Fruit fly (Drosophila melanogaster) whole organism, embryonic: ENCODE measurements around the gene CCT3.

Experiments
- Antp ChIP-seq: fragments of 200-800 bp; sonication (Bioruptor generic); optimal IDR thresholded peaks from 3 replicates; lab custom pipeline; 2016; ENCODE audit warnings: missing biosample characterization, missing genetic modification characterization
- B-H2 ChIP-seq: fragments of 200-800 bp; sonication (Bioruptor generic); optimal IDR thresholded peaks from 2 replicates; lab custom pipeline; 2018; ENCODE audit warnings: missing biosample characterization, mild to moderate bottlenecking, missing genetic modification characterization
- CG10209 ChIP-seq: fragments of 200-800 bp; sonication (Bioruptor generic); optimal IDR thresholded peaks from 3 replicates; lab custom pipeline; 2017; ENCODE audit warnings: missing biosample characterization, mild to moderate bottlenecking, missing genetic modification characterization, missing genetic modification reagents
- CG10462 ChIP-seq: fragments of 200-800 bp; sonication (Bioruptor generic); optimal IDR thresholded peaks from 2 replicates; lab custom pipeline; 2016; ENCODE audit warnings: missing biosample characterization, missing genetic modification characterization
- CG10565 ChIP-seq: fragments of 200-800 bp; sonication (Bioruptor generic); optimal IDR thresholded peaks from 3 replicates; lab custom pipeline; 2016; ENCODE audit warnings: missing biosample characterization, mild to moderate bottlenecking, missing genetic modification characterization
- CG11456 ChIP-seq: fragments of 200-800 bp; sonication (Bioruptor generic); IDR thresholded peaks from 3 replicates; pipeline ENCODE4 v1.3.6; 2022; ENCODE audit warnings: missing biosample characterization, missing genetic modification characterization
- CG11504 ChIP-seq: fragments of 200-800 bp; sonication (Bioruptor generic); optimal IDR thresholded peaks from 3 replicates; lab custom pipeline; 2019; ENCODE audit warnings: missing biosample characterization, mild to moderate bottlenecking, missing genetic modification characterization, moderate library complexity
- CG13123 ChIP-seq: fragments of 200-800 bp; sonication (Bioruptor generic); optimal IDR thresholded peaks from 2 replicates; lab custom pipeline; 2016; ENCODE audit warnings: missing biosample characterization, missing genetic modification characterization
- CG14860 ChIP-seq: fragments of 200-800 bp; sonication (Bioruptor generic); IDR thresholded peaks from 3 replicates; pipeline ENCODE4 v1.3.6; 2022; ENCODE audit warnings: missing biosample characterization, missing genetic modification characterization; ENCODE audit not compliant: partially characterized antibody
- CG16813 ChIP-seq: fragments of 200-800 bp; sonication (Bioruptor generic); IDR thresholded peaks from 3 replicates; pipeline ENCODE4 v1.3.6; 2022; ENCODE audit warnings: missing biosample characterization, missing genetic modification characterization; ENCODE audit not compliant: partially characterized antibody
- CG16863 ChIP-seq: fragments of 200-800 bp; sonication (Bioruptor generic); optimal IDR thresholded peaks from 3 replicates; lab custom pipeline; 2016; ENCODE audit warnings: missing biosample characterization, missing genetic modification characterization
- CG17361 ChIP-seq: fragments of 200-800 bp; sonication (Bioruptor generic); IDR thresholded peaks from 3 replicates; pipeline ENCODE4 v1.3.6; 2022; ENCODE audit warnings: missing biosample characterization, missing genetic modification characterization
- CG17802 ChIP-seq: fragments of 200-800 bp; sonication (Bioruptor generic); optimal IDR thresholded peaks from 2 replicates; lab custom pipeline; 2018; ENCODE audit warnings: missing biosample characterization, mild to moderate bottlenecking, missing genetic modification characterization, moderate library complexity
- CG31224 ChIP-seq: fragments of 200-800 bp; sonication (Bioruptor generic); IDR thresholded peaks from 2 replicates; pipeline ENCODE4 v1.3.6; 2022; ENCODE audit warnings: missing biosample characterization, missing genetic modification characterization
- CG32532 ChIP-seq: fragments of 200-800 bp; sonication (Bioruptor generic); IDR thresholded peaks from 2 replicates; pipeline ENCODE4 v1.3.6; 2022; ENCODE audit warnings: missing biosample characterization, missing genetic modification characterization
- CG32772 ChIP-seq: fragments of 200-800 bp; sonication (Bioruptor generic); IDR thresholded peaks from 2 replicates; pipeline ENCODE4 v1.3.6; 2022; ENCODE audit warnings: missing biosample characterization, missing genetic modification characterization
- CG4617 ChIP-seq: fragments of 200-800 bp; sonication (Bioruptor generic); optimal IDR thresholded peaks from 3 replicates; lab custom pipeline; 2016; ENCODE audit warnings: missing biosample characterization, missing genetic modification characterization, borderline replicate concordance
- CG5245 ChIP-seq: fragments of 200-800 bp; sonication (Bioruptor generic); optimal IDR thresholded peaks from 3 replicates; lab custom pipeline; 2016; ENCODE audit warnings: missing biosample characterization, missing genetic modification characterization
- CG6175 ChIP-seq: fragments of 200-800 bp; sonication (Bioruptor generic); IDR thresholded peaks from 3 replicates; pipeline ENCODE4 v1.3.6; 2022; ENCODE audit warnings: missing biosample characterization, missing genetic modification characterization
- CG6854 ChIP-seq: fragments of 200-800 bp; sonication (Bioruptor generic); optimal IDR thresholded peaks from 3 replicates; lab custom pipeline; 2017; ENCODE audit warnings: missing biosample characterization, mild to moderate bottlenecking, missing genetic modification characterization
- CG7745 ChIP-seq: fragments of 200-800 bp; sonication (Bioruptor generic); optimal IDR thresholded peaks from 2 replicates; lab custom pipeline; 2018; ENCODE audit warnings: missing biosample characterization, mild to moderate bottlenecking, missing genetic modification characterization, moderate library complexity
- CG7987 ChIP-seq: fragments of 200-800 bp; sonication (Bioruptor generic); optimal IDR thresholded peaks from 2 replicates; lab custom pipeline; 2018; ENCODE audit warnings: missing biosample characterization, mild to moderate bottlenecking, missing genetic modification characterization, moderate library complexity
- CG9215 ChIP-seq: fragments of 200-800 bp; sonication (Bioruptor generic); IDR thresholded peaks from 2 replicates; pipeline ENCODE4 v1.3.6; 2022; ENCODE audit warnings: missing biosample characterization, missing genetic modification characterization
- CG9817 ChIP-seq: fragments of 200-800 bp; sonication (Bioruptor generic); optimal IDR thresholded peaks from 2 replicates; lab custom pipeline; 2018; ENCODE audit warnings: missing biosample characterization, mild to moderate bottlenecking, missing genetic modification characterization, moderate library complexity
- Doc2 ChIP-seq: fragments of 200-800 bp; sonication (Bioruptor generic); IDR thresholded peaks from 2 replicates; pipeline ENCODE4 v1.3.6; 2022; ENCODE audit warnings: missing biosample characterization, missing genetic modification characterization
- HLH3B ChIP-seq: fragments of 200-800 bp; sonication (Bioruptor generic); IDR thresholded peaks from 2 replicates; pipeline ENCODE4 v1.3.6; 2022; ENCODE audit warnings: missing biosample characterization, missing genetic modification characterization
- HLH4C ChIP-seq: fragments of 200-800 bp; sonication (Bioruptor generic); IDR thresholded peaks from 3 replicates; pipeline ENCODE4 v1.3.6; 2022; ENCODE audit warnings: missing biosample characterization, missing genetic modification characterization; ENCODE audit not compliant: partially characterized antibody
- HLH54F ChIP-seq: fragments of 200-800 bp; sonication (Bioruptor generic); optimal IDR thresholded peaks from 3 replicates; lab custom pipeline; 2016; ENCODE audit warnings: missing biosample characterization, missing genetic modification characterization
- Hand ChIP-seq: fragments of 200-800 bp; sonication (Bioruptor generic); optimal IDR thresholded peaks from 2 replicates; lab custom pipeline; 2017; ENCODE audit warnings: mild to moderate bottlenecking, missing biosample characterization, missing genetic modification reagents, missing genetic modification characterization
- HmgD ChIP-seq: fragments of 200-800 bp; sonication (Bioruptor generic); optimal IDR thresholded peaks from 3 replicates; lab custom pipeline; 2016; ENCODE audit warnings: missing biosample characterization, missing genetic modification characterization
- Lhr ChIP-seq: fragments of 200-800 bp; sonication (Bioruptor generic); optimal IDR thresholded peaks from 3 replicates; lab custom pipeline; 2017; ENCODE audit warnings: mild to moderate bottlenecking, missing biosample characterization, missing genetic modification reagents, missing genetic modification characterization
- Mad ChIP-seq: fragments of 200-800 bp; sonication (Bioruptor generic); optimal IDR thresholded peaks from 2 replicates; lab custom pipeline; 2016; ENCODE audit warnings: missing biosample characterization, missing genetic modification characterization
- Poxn ChIP-seq: fragments of 200-800 bp; sonication (Bioruptor generic); IDR thresholded peaks from 2 replicates; pipeline ENCODE4 v1.3.6; 2022; ENCODE audit warnings: missing biosample characterization, missing genetic modification characterization
- Vsx1 ChIP-seq: fragments of 200-800 bp; sonication (Bioruptor generic); optimal IDR thresholded peaks from 2 replicates; lab custom pipeline; 2017; ENCODE audit warnings: missing biosample characterization, mild to moderate bottlenecking, missing genetic modification characterization, missing genetic modification reagents
- disco-r ChIP-seq: fragments of 200-800 bp; sonication (Bioruptor generic); optimal IDR thresholded peaks from 2 replicates; lab custom pipeline; 2016; ENCODE audit warnings: missing biosample characterization, missing genetic modification characterization
- ewg ChIP-seq: fragments of 200-800 bp; sonication (Bioruptor generic); optimal IDR thresholded peaks from 3 replicates; lab custom pipeline; 2017; ENCODE audit warnings: mild to moderate bottlenecking, missing biosample characterization, missing genetic modification reagents, missing genetic modification characterization
- fd102C ChIP-seq: fragments of 200-800 bp; sonication (Bioruptor generic); optimal IDR thresholded peaks from 2 replicates; lab custom pipeline; 2018; ENCODE audit warnings: missing biosample characterization, mild to moderate bottlenecking, missing genetic modification characterization, moderate library complexity
- gsb-n ChIP-seq: fragments of 200-800 bp; sonication (Bioruptor generic); optimal IDR thresholded peaks from 3 replicates; lab custom pipeline; 2018; ENCODE audit warnings: missing biosample characterization, mild to moderate bottlenecking, missing genetic modification characterization
- knrl ChIP-seq: fragments of 200-800 bp; sonication (Bioruptor generic); IDR thresholded peaks from 3 replicates; pipeline ENCODE4 v1.3.6; 2022; ENCODE audit warnings: missing biosample characterization, missing genetic modification characterization; ENCODE audit not compliant: partially characterized antibody
- lola ChIP-seq, 3 experiments: fragments of >200 bp in 2 of 3; fragments of 200-800 bp in 1 of 3; sonication (Bioruptor generic) in 1 of 3; optimal IDR thresholded peaks; 2 replicates each; lab custom pipeline; 2017 to 2019; ENCODE audit warnings: missing biosample characterization in 3 of 3, missing genetic modification characterization in 3 of 3, mild to moderate bottlenecking in 1 of 3, moderate library complexity in 1 of 3
- pan ChIP-seq, 4 experiments: fragments of >200 bp in 3 of 4; fragments of 200-800 bp in 1 of 4; sonication (Bioruptor generic) in 1 of 4; optimal IDR thresholded peaks in 3 of 4; IDR thresholded peaks in 1 of 4; 2 replicates each; pipeline versions ENCODE4 v1.3.6 to Lab custom; 2017 to 2022; ENCODE audit warnings: missing biosample characterization in 2 of 4, missing genetic modification characterization in 2 of 4, mixed read lengths in 1 of 4
- pfk ChIP-seq: fragments of 200-800 bp; sonication (Bioruptor generic); optimal IDR thresholded peaks from 2 replicates; lab custom pipeline; 2018; ENCODE audit warnings: missing biosample characterization, mild to moderate bottlenecking, missing genetic modification characterization, moderate library complexity
- prd ChIP-seq, 3 experiments: fragments of >200 bp in 2 of 3; fragments of 200-800 bp in 1 of 3; sonication (Bioruptor generic) in 1 of 3; optimal IDR thresholded peaks in 2 of 3; IDR thresholded peaks in 1 of 3; 2 replicates in 2 of 3; 3 replicates in 1 of 3; pipeline versions ENCODE4 v1.3.6 to Lab custom; 2017 to 2022; ENCODE audit warnings: missing biosample characterization in 1 of 3, missing genetic modification characterization in 1 of 3
- repo ChIP-seq: fragments of 200-800 bp; sonication (Bioruptor generic); optimal IDR thresholded peaks from 2 replicates; lab custom pipeline; 2016; ENCODE audit warnings: missing biosample characterization, missing genetic modification characterization
- shn ChIP-seq: fragments of 200-800 bp; sonication (Bioruptor generic); optimal IDR thresholded peaks from 3 replicates; lab custom pipeline; 2016; ENCODE audit warnings: missing biosample characterization, missing genetic modification characterization
- stwl ChIP-seq: fragments of 200-800 bp; sonication (Bioruptor generic); optimal IDR thresholded peaks from 3 replicates; lab custom pipeline; 2018; ENCODE audit warnings: missing biosample characterization, mild to moderate bottlenecking, missing genetic modification characterization, moderate library complexity
- tna ChIP-seq: fragments of 200-800 bp; sonication (Bioruptor generic); IDR thresholded peaks from 2 replicates; pipeline ENCODE4 v1.3.6; 2022; ENCODE audit warnings: missing biosample characterization, missing genetic modification characterization; ENCODE audit not compliant: partially characterized antibody
- unpg ChIP-seq: fragments of 200-800 bp; sonication (Bioruptor generic); optimal IDR thresholded peaks from 3 replicates; lab custom pipeline; 2018; ENCODE audit warnings: missing biosample characterization, mild to moderate bottlenecking, missing genetic modification characterization, moderate library complexity
- zen2 ChIP-seq: fragments of 200-800 bp; sonication (Bioruptor generic); IDR thresholded peaks from 3 replicates; pipeline ENCODE4 v1.3.6; 2022; ENCODE audit warnings: missing biosample characterization, missing genetic modification characterization; ENCODE audit not compliant: partially characterized antibody

CCT3 gene

dm6 chr3R:16650950-16651349, 3.5 kb downstream of the CCT3 start, which contains the start of gene Mettl4 (continued):
- no peak for TF ChIP-seq CG4617 (GFP tag; lab: Kevin White, UChicago)
- no peak for TF ChIP-seq prd (optimal IDR thresholded peaks at IDR 0.05; lab: Kevin White, UChicago)
- no peak for TF ChIP-seq prd (GFP tag; IDR thresholded peaks at IDR 0.05; lab: Robert Waterston, UW)
- TF ChIP-seq Lhr (GFP tag; lab: Kevin White, UChicago), result no peak
- TF ChIP-seq stwl (tag; lab: Kevin White, UChicago), result peak; percentile 84
- no peak for TF ChIP-seq Mad (GFP tag; lab: Kevin White, UChicago)
- TF ChIP-seq Doc2 (GFP tag; lab: Robert Waterston, UW), result no peak
- TF ChIP-seq CG9215 (GFP tag; lab: Robert Waterston, UW), result no peak
- no peak for TF ChIP-seq CG32772
- TF ChIP-seq CG6854 (GFP tag; lab: Kevin White, UChicago), result no peak
- no peak for TF ChIP-seq CG7745 (tag; lab: Kevin White, UChicago)
- TF ChIP-seq CG10565 (GFP tag; lab: Kevin White, UChicago), result no peak
- TF ChIP-seq B-H2, result no peak
- no peak for TF ChIP-seq CG32532
- no peak for TF ChIP-seq fd102C (GFP tag; lab: Kevin White, UChicago)
- no peak for TF ChIP-seq pan (optimal IDR thresholded peaks at IDR 0.05; lab: Kevin White, UChicago)
- no peak for TF ChIP-seq pan (GFP tag; optimal IDR thresholded peaks at IDR 0.05 in 1 of 2, IDR thresholded peaks at IDR 0.05 in 1 of 2)
- TF ChIP-seq CG9817 (tag; lab: Kevin White, UChicago), result no peak
- no peak for TF ChIP-seq CG11456 (GFP tag; lab: Robert Waterston, UW)
- no peak for TF ChIP-seq HLH54F (GFP tag; lab: Kevin White, UChicago)
- no peak for TF ChIP-seq CG7987
- no peak for TF ChIP-seq CG11504 (tag; lab: Kevin White, UChicago)
- no peak for TF ChIP-seq CG17361 (GFP tag; lab: Robert Waterston, UW)
- TF ChIP-seq CG10462 (GFP tag; lab: Kevin White, UChicago), result no peak
- peak; percentile 51; the same call in 1 of the 3 replicates for TF ChIP-seq CG14860 (GFP tag; lab: Robert Waterston, UW)
- no peak for TF ChIP-seq HLH3B (GFP tag; lab: Robert Waterston, UW)
- no peak for TF ChIP-seq Poxn (GFP tag; lab: Robert Waterston, UW)
- peak; percentile 74 for TF ChIP-seq HLH4C (GFP tag; lab: Robert Waterston, UW)
- no peak for TF ChIP-seq ewg (GFP tag; lab: Kevin White, UChicago)
- no peak for TF ChIP-seq CG6175
- no peak for TF ChIP-seq lola (GFP tag; optimal IDR thresholded peaks at IDR 0.05; lab: Kevin White, UChicago)
- TF ChIP-seq CG10209 (GFP tag; lab: Kevin White, UChicago), result no peak
- no peak for TF ChIP-seq Vsx1 (GFP tag; lab: Kevin White, UChicago)
- no peak for TF ChIP-seq gsb-n (tag; lab: Kevin White, UChicago)
- no peak for TF ChIP-seq repo (GFP tag; lab: Kevin White, UChicago)
- no peak for TF ChIP-seq pfk (GFP tag; lab: Kevin White, UChicago)
- peak; percentile 64; the same call in 1 of the 2 replicates for TF ChIP-seq tna (GFP tag; lab: Robert Waterston, UW)
- peak; percentile 51; the same call in 2 of the 3 replicates for TF ChIP-seq knrl
- TF ChIP-seq CG17802, result no peak
- no peak for TF ChIP-seq unpg (GFP tag; lab: Kevin White, UChicago)
- no peak for TF ChIP-seq Hand
- TF ChIP-seq zen2 (GFP tag; lab: Robert Waterston, UW), result peak; percentile 50; the same call in 1 of the 3 replicates
- TF ChIP-seq HmgD, result no peak
- no peak for TF ChIP-seq disco-r
- TF ChIP-seq CG5245 (GFP tag; lab: Kevin White, UChicago), result no peak
- no peak for TF ChIP-seq CG16863 (GFP tag; lab: Kevin White, UChicago)
- no peak for TF ChIP-seq shn (GFP tag; lab: Kevin White, UChicago)
- TF ChIP-seq CG31224 (GFP tag; lab: Robert Waterston, UW), result no peak
- peak; percentile 62 for TF ChIP-seq CG16813 (GFP tag; lab: Robert Waterston, UW)
- no peak for TF ChIP-seq CG13123
- TF ChIP-seq Antp (GFP tag; lab: Kevin White, UChicago), result no peak
